Worm (Caenorhabditis elegans) whole organism, L1 larva: Measurements from ENCODE around the gene R13D11.3.

Source experiments
- C16A3.4 ChIP-seq: fragments of 150-350 bp; optimal IDR thresholded peaks from 2 replicates; lab custom pipeline; 2014; ENCODE audit warnings: missing biosample characterization, missing genetic modification characterization
- C34B4.2 ChIP-seq: sonication (generic microtip); optimal IDR thresholded peaks from 2 replicates; lab custom pipeline; 2017; ENCODE audit warnings: mild to moderate bottlenecking, missing genetic modification characterization, missing compliant biosample characterization
- aha-1 ChIP-seq: fragments of 150-350 bp; optimal IDR thresholded peaks from 2 replicates; lab custom pipeline; 2014; ENCODE audit warnings: missing biosample characterization, missing genetic modification characterization
- ama-1 ChIP-seq: fragments of 150-350 bp; optimal IDR thresholded peaks from 2 replicates; lab custom pipeline; 2014
- blmp-1 ChIP-seq: fragments of 150-350 bp; optimal IDR thresholded peaks from 2 replicates; lab custom pipeline; 2014; ENCODE audit warnings: missing biosample characterization, missing genetic modification characterization
- ceh-63 ChIP-seq: fragments of 200-800 bp; sonication (Bioruptor generic); optimal IDR thresholded peaks from 2 replicates; lab custom pipeline; 2018; ENCODE audit warnings: mild to moderate bottlenecking, missing genetic modification characterization, missing compliant biosample characterization
- ceh-82 ChIP-seq, 3 experiments: fragments of 150-350 bp in 1 of 3; sonication (generic microtip) in 2 of 3; optimal IDR thresholded peaks; 2 replicates each; lab custom pipeline; 2014 to 2017; ENCODE audit warnings: missing biosample characterization in 3 of 3, missing genetic modification characterization in 3 of 3
- ceh-88 ChIP-seq: fragments of 200-800 bp; sonication (Bioruptor generic); IDR thresholded peaks from 2 replicates; pipeline ENCODE4 v1.3.6; 2022; ENCODE audit warnings: missing genetic modification characterization, missing compliant biosample characterization
- dpl-1 ChIP-seq, 3 experiments: fragments of 150-350 bp in 2 of 3; sonication (generic microtip) in 1 of 3; optimal IDR thresholded peaks; 2 replicates each; lab custom pipeline; 2014 to 2017; ENCODE audit warnings: missing biosample characterization in 3 of 3, missing genetic modification characterization in 3 of 3, missing genetic modification reagents in 3 of 3
- efl-3 ChIP-seq: fragments of 200-800 bp; sonication (Bioruptor generic); optimal IDR thresholded peaks from 2 replicates; lab custom pipeline; 2018; ENCODE audit warnings: mild to moderate bottlenecking, missing genetic modification characterization, missing compliant biosample characterization
- egl-27 ChIP-seq, 2 experiments: fragments of 150-350 bp in 1 of 2; sonication (generic microtip); optimal IDR thresholded peaks; 3 replicates each; lab custom pipeline; 2017 to 2018; ENCODE audit warnings: missing biosample characterization in 2 of 2, missing genetic modification characterization in 2 of 2, missing genetic modification reagents in 2 of 2
- fkh-10 ChIP-seq: sonication (generic microtip); optimal IDR thresholded peaks from 2 replicates; lab custom pipeline; 2017; ENCODE audit warnings: missing biosample characterization, missing genetic modification reagents, missing genetic modification characterization
- fos-1 ChIP-seq: fragments of 150-350 bp; optimal IDR thresholded peaks from 2 replicates; lab custom pipeline; 2014; ENCODE audit warnings: missing biosample characterization, missing genetic modification characterization
- hlh-17 ChIP-seq: fragments of 200-800 bp; sonication (Bioruptor generic); optimal IDR thresholded peaks from 2 replicates; lab custom pipeline; 2018; ENCODE audit warnings: missing genetic modification characterization, mild to moderate bottlenecking, missing compliant biosample characterization, moderate library complexity, borderline replicate concordance
- hlh-4 ChIP-seq: sonication (generic microtip); optimal IDR thresholded peaks from 2 replicates; lab custom pipeline; 2016; ENCODE audit warnings: mild to moderate bottlenecking, missing genetic modification characterization, missing compliant biosample characterization
- isw-1 ChIP-seq: fragments of 200-800 bp; sonication (Bioruptor generic); IDR thresholded peaks from 2 replicates; pipeline ENCODE4 v1.3.6; 2022; ENCODE audit warnings: missing genetic modification characterization, missing compliant biosample characterization
- lin-13 ChIP-seq: fragments of 150-350 bp; optimal IDR thresholded peaks from 2 replicates; lab custom pipeline; 2014; ENCODE audit warnings: missing biosample characterization, missing genetic modification reagents, missing genetic modification characterization
- lir-3 ChIP-seq: sonication (generic microtip); optimal IDR thresholded peaks from 2 replicates; lab custom pipeline; 2016; ENCODE audit warnings: mild to moderate bottlenecking, missing genetic modification characterization, moderate library complexity, missing compliant biosample characterization; ENCODE audit not compliant: poor library complexity
- nhr-12 ChIP-seq: sonication (generic microtip); optimal IDR thresholded peaks from 2 replicates; lab custom pipeline; 2017; ENCODE audit warnings: missing biosample characterization, missing genetic modification characterization
- nhr-28 ChIP-seq: fragments of 150-350 bp; optimal IDR thresholded peaks from 2 replicates; lab custom pipeline; 2014; ENCODE audit warnings: missing biosample characterization, missing genetic modification characterization
- nhr-90 ChIP-seq: sonication (generic microtip); optimal IDR thresholded peaks from 2 replicates; lab custom pipeline; 2016; ENCODE audit warnings: mild to moderate bottlenecking, missing genetic modification characterization, missing compliant biosample characterization; ENCODE audit not compliant: poor library complexity
- pag-3 ChIP-seq: sonication (generic microtip); optimal IDR thresholded peaks from 2 replicates; lab custom pipeline; 2017; ENCODE audit warnings: missing genetic modification characterization, mild to moderate bottlenecking, missing compliant biosample characterization, antibody characterized with exemption, borderline replicate concordance; ENCODE audit not compliant: insufficient read depth
- snpc-4 ChIP-seq: fragments of 150-350 bp; optimal IDR thresholded peaks from 2 replicates; lab custom pipeline; 2014; ENCODE audit warnings: missing biosample characterization, missing genetic modification characterization
- snu-23 ChIP-seq: sonication (generic microtip); optimal IDR thresholded peaks from 2 replicates; lab custom pipeline; 2016; ENCODE audit warnings: missing genetic modification characterization, missing compliant biosample characterization
- tbx-2 ChIP-seq: sonication (generic microtip); optimal IDR thresholded peaks from 2 replicates; lab custom pipeline; 2016; ENCODE audit warnings: missing genetic modification characterization, missing compliant biosample characterization
- unc-130 ChIP-seq: fragments of 150-350 bp; optimal IDR thresholded peaks from 2 replicates; lab custom pipeline; 2017; ENCODE audit warnings: missing biosample characterization, missing genetic modification characterization, inconsistent platforms
- unc-86 ChIP-seq: sonication (generic microtip); optimal IDR thresholded peaks from 2 replicates; lab custom pipeline; 2016; ENCODE audit warnings: missing genetic modification characterization, missing compliant biosample characterization
- unc-98 ChIP-seq: fragments of 200-800 bp; sonication (Bioruptor generic); IDR thresholded peaks from 2 replicates; pipeline ENCODE4 v1.3.6; 2022; ENCODE audit warnings: missing genetic modification characterization, missing compliant biosample characterization
- zip-4 ChIP-seq: fragments of 200-800 bp; sonication (Bioruptor generic); optimal IDR thresholded peaks from 2 replicates; lab custom pipeline; 2018; ENCODE audit warnings: mild to moderate bottlenecking, missing genetic modification characterization, moderate library complexity, missing compliant biosample characterization
- ztf-4 ChIP-seq: fragments of 150-350 bp; optimal IDR thresholded peaks from 2 replicates; lab custom pipeline; 2014; ENCODE audit warnings: missing biosample characterization, missing genetic modification characterization

The R13D11.3 gene

ce11 chrV:852184-852583 is 37.4 kb downstream of the R13D11.3 start, which contains the start of gene K09C6.3:
Gene K09C6.3 (plus strand): TSS chrV:852484.
- TF ChIP-seq fos-1 (tag; lab: Kevin White, UChicago) (no peak), lir-3 (tag; lab: Kevin White, UChicago) (no peak), efl-3 (GFP tag; lab: Kevin White, UChicago) (no peak), lin-13 (no peak)

ce11 chrV:854966-855365 is 40.1 kb downstream of the R13D11.3 start, which contains the start of gene K09C6.9:
Gene K09C6.9 (minus strand): TSS chrV:855066.
- TF ChIP-seq lin-13 = no peak
- no peak for TF ChIP-seq efl-3 (GFP tag; lab: Kevin White, UChicago)
- TF ChIP-seq ama-1 (lab: Kevin White, UChicago) = no peak
- TF ChIP-seq ceh-63 (GFP tag; lab: Kevin White, UChicago) = no peak
- TF ChIP-seq isw-1 = no peak
- no peak for TF ChIP-seq egl-27 (tag; optimal IDR thresholded peaks at IDR 0.05; lab: Kevin White, UChicago)
- TF ChIP-seq blmp-1 (tag; lab: Kevin White, UChicago) = no peak
- TF ChIP-seq snpc-4 (tag; lab: Kevin White, UChicago) = no peak
- no peak for TF ChIP-seq tbx-2 (tag; lab: Kevin White, UChicago)
- TF ChIP-seq, all 84 proteins: peak for 0

ce11 chrV:856549-856948 is 41.7 kb downstream of the R13D11.3 start, which contains the start of gene K09C6.2:
Gene K09C6.2 (plus strand): TSS chrV:856849.
- TF ChIP-seq ceh-88 (GFP tag; lab: Robert Waterston, UW) (no peak), unc-130 (tag; lab: Kevin White, UChicago) (no peak), dpl-1 (GFP tag; optimal IDR thresholded peaks at IDR 0.05; lab: Kevin White, UChicago) (no peak), snu-23 (GFP tag; lab: Kevin White, UChicago) (no peak), efl-3 (GFP tag; lab: Kevin White, UChicago) (no peak), unc-86 (tag; lab: Kevin White, UChicago) (no peak), nhr-90 (tag; lab: Kevin White, UChicago) (no peak), fkh-10 (GFP tag; lab: Kevin White, UChicago) (no peak), ceh-82 (tag; optimal IDR thresholded peaks at IDR 0.05; lab: Kevin White, UChicago) (no peak), aha-1 (tag; lab: Kevin White, UChicago) (no peak), ztf-4 (tag; lab: Kevin White, UChicago) (no peak), unc-98 (GFP tag; lab: Robert Waterston, UW) (no peak), pag-3 (tag; lab: Kevin White, UChicago) (no peak), C16A3.4 (tag; lab: Kevin White, UChicago) (no peak), zip-4 (GFP tag; lab: Kevin White, UChicago) (no peak), nhr-28 (tag; lab: Kevin White, UChicago) (no peak), C34B4.2 (tag; lab: Kevin White, UChicago) (no peak), hlh-17 (GFP tag; lab: Kevin White, UChicago) (no peak), nhr-12 (tag; lab: Kevin White, UChicago) (no peak)

ce11 chrV:858841-859456 is 44.1 kb downstream of the R13D11.3 start:
- no peak for TF ChIP-seq hlh-4 (tag; lab: Kevin White, UChicago)
- peak; percentile 91 for TF ChIP-seq snpc-4 (tag; lab: Kevin White, UChicago)
- TF ChIP-seq, all 84 proteins: peak for 1
